Fruit fly (Drosophila melanogaster): ENCODE measurements around the gene CG31780.
A peak's percentile ranks its signal among the peaks of the same experiment; 100 is the strongest.

CG31780 gene

dm6 chr2L:15746600-15747393 is 51.0 kb downstream of the CG31780 start (continued):
- TF ChIP-seq nom (GFP tag; optimal IDR thresholded peaks at IDR 0.05) (peak; percentile 42), CG5180 (GFP tag; optimal IDR thresholded peaks at IDR 0.05) (peak; percentile 74), CG7745 (tag; optimal IDR thresholded peaks at IDR 0.05) (peak; percentile 23), CG18476 (GFP tag; optimal IDR thresholded peaks at IDR 0.05) (peak; percentile 73), Taf1 (GFP tag; IDR thresholded peaks at IDR 0.05) (peak; percentile 41; the same call in 1 of the 2 replicates), wdn (GFP tag; IDR thresholded peaks at IDR 0.05) (0 out of 2 replicates have a peak, but pooled peaks have one; percentile 52), CG5953 (GFP tag; IDR thresholded peaks at IDR 0.05) (peak; percentile 43; the same call in 1 of the 2 replicates), gce (GFP tag; IDR thresholded peaks at IDR 0.05) (no peak), Mes4 (GFP tag; optimal IDR thresholded peaks at IDR 0.05) (peak; percentile 18), CG13296 (GFP tag; optimal IDR thresholded peaks at IDR 0.05) (peak; percentile 92), row (GFP tag; IDR thresholded peaks at IDR 0.05) (peak; percentile 89), CG9876 (GFP tag; optimal IDR thresholded peaks at IDR 0.05) (no peak), emc (GFP tag; optimal IDR thresholded peaks at IDR 0.05) (no peak), CG11504 (tag; optimal IDR thresholded peaks at IDR 0.05) (peak; percentile 95), CG4404 (GFP tag; IDR thresholded peaks at IDR 0.05) (no peak; the same call in none of the 2 replicates), jumu (GFP tag; optimal IDR thresholded peaks at IDR 0.05) (no peak), CG31365 (tag; optimal IDR thresholded peaks at IDR 0.05) (no peak), pb (GFP tag; optimal IDR thresholded peaks at IDR 0.05) (no peak), Hsf (GFP tag; optimal IDR thresholded peaks at IDR 0.05) (peak; percentile 41), amos (GFP tag; IDR thresholded peaks at IDR 0.05; ENCODE audit: partially characterized antibody) (no peak), crol (GFP tag; IDR thresholded peaks at IDR 0.05) (peak; percentile 43; the same call in 1 of the 2 replicates), lab (GFP tag; optimal IDR thresholded peaks at IDR 0.05) (peak; percentile 88), CG1603 (tag; optimal IDR thresholded peaks at IDR 0.05) (peak; percentile 6), sc (optimal IDR thresholded peaks at IDR 0.05) (no peak), sc (GFP tag; optimal IDR thresholded peaks at IDR 0.05) (peak; percentile 93), Doc2 (GFP tag; IDR thresholded peaks at IDR 0.05) (no peak), zen2 (GFP tag; IDR thresholded peaks at IDR 0.05; ENCODE audit: partially characterized antibody) (no peak), CG10274 (GFP tag; optimal IDR thresholded peaks at IDR 0.05) (peak; percentile 72), CG14710 (tag; optimal IDR thresholded peaks at IDR 0.05) (peak; percentile 97), CG4707 (GFP tag; optimal IDR thresholded peaks at IDR 0.05) (no peak), tap (tag; optimal IDR thresholded peaks at IDR 0.05) (peak; percentile 87), CG14667 (GFP tag; IDR thresholded peaks at IDR 0.05) (peak; percentile 73), vfl (GFP tag; optimal IDR thresholded peaks at IDR 0.05) (peak; percentile 27), twi (tag; optimal IDR thresholded peaks at IDR 0.05) (peak; percentile 94), ab (GFP tag; optimal IDR thresholded peaks at IDR 0.05) (no peak), Ravus (GFP tag; IDR thresholded peaks at IDR 0.05) (peak; percentile 14; the same call in 1 of the 2 replicates), CG10565 (GFP tag; optimal IDR thresholded peaks at IDR 0.05) (no peak), CG12104 (GFP tag; optimal IDR thresholded peaks at IDR 0.05) (peak; percentile 94), ems (GFP tag; optimal IDR thresholded peaks at IDR 0.05) (no peak), BEAF-32 (GFP tag; optimal IDR thresholded peaks at IDR 0.05) (peak; percentile 17), chm (GFP tag; IDR thresholded peaks at IDR 0.05) (no peak), CG15479 (GFP tag; optimal IDR thresholded peaks at IDR 0.05) (no peak), CG2875 (GFP tag; optimal IDR thresholded peaks at IDR 0.05) (peak; percentile 86), yki (optimal IDR thresholded peaks at IDR 0.05) (no peak), unpg (GFP tag; optimal IDR thresholded peaks at IDR 0.05) (peak; percentile 89), Nf-YC (tag; optimal IDR thresholded peaks at IDR 0.05) (peak; percentile 88), dimm (GFP tag; IDR thresholded peaks at IDR 0.05) (no peak), B-H1 (GFP tag; IDR thresholded peaks at IDR 0.05) (peak; percentile 55), br (optimal IDR thresholded peaks at IDR 0.05) (no peak), tll (GFP tag; optimal IDR thresholded peaks at IDR 0.05) (peak in 1 of 2 experiments; percentile 6)
